Fruit fly (Drosophila melanogaster) whole organism, embryonic: ENCODE data around the gene Tomosyn.

Source experiments
- Abd-B ChIP-seq: fragments of 200-800 bp; sonication (Bioruptor generic); optimal IDR thresholded peaks from 2 replicates; lab custom pipeline; 2018; ENCODE audit warnings: missing biosample characterization, mild to moderate bottlenecking, missing genetic modification characterization, moderate library complexity
- CG11456 ChIP-seq: fragments of 200-800 bp; sonication (Bioruptor generic); IDR thresholded peaks from 3 replicates; pipeline ENCODE4 v1.3.6; 2022; ENCODE audit warnings: missing biosample characterization, missing genetic modification characterization
- CG13296 ChIP-seq: fragments of 200-800 bp; sonication (Bioruptor generic); optimal IDR thresholded peaks from 3 replicates; lab custom pipeline; 2018; ENCODE audit warnings: missing biosample characterization, mild to moderate bottlenecking, missing genetic modification characterization
- CG13624 ChIP-seq: fragments of 200-800 bp; sonication (Bioruptor generic); optimal IDR thresholded peaks from 2 replicates; lab custom pipeline; 2016; ENCODE audit warnings: missing biosample characterization, missing genetic modification characterization
- CG15269 ChIP-seq: fragments of 200-800 bp; sonication (Bioruptor generic); optimal IDR thresholded peaks from 2 replicates; lab custom pipeline; 2018; ENCODE audit warnings: missing biosample characterization, mild to moderate bottlenecking, missing genetic modification characterization, moderate library complexity
- CG16813 ChIP-seq: fragments of 200-800 bp; sonication (Bioruptor generic); IDR thresholded peaks from 3 replicates; pipeline ENCODE4 v1.3.6; 2022; ENCODE audit warnings: missing biosample characterization, missing genetic modification characterization; ENCODE audit not compliant: partially characterized antibody
- CG16815 ChIP-seq: fragments of 200-800 bp; sonication (Bioruptor generic); optimal IDR thresholded peaks from 3 replicates; lab custom pipeline; 2017; ENCODE audit warnings: missing biosample characterization, mild to moderate bottlenecking, missing genetic modification characterization
- CG16863 ChIP-seq: fragments of 200-800 bp; sonication (Bioruptor generic); optimal IDR thresholded peaks from 3 replicates; lab custom pipeline; 2016; ENCODE audit warnings: missing biosample characterization, missing genetic modification characterization
- CG17829 ChIP-seq: fragments of 200-800 bp; optimal IDR thresholded peaks from 2 replicates; lab custom pipeline; 2019; ENCODE audit warnings: missing biosample characterization, mild to moderate bottlenecking, missing genetic modification characterization, moderate library complexity
- CG2199 ChIP-seq: fragments of 200-800 bp; sonication (Bioruptor generic); IDR thresholded peaks from 3 replicates; pipeline ENCODE4 v1.3.6; 2022; ENCODE audit warnings: missing biosample characterization, missing genetic modification characterization
- CG3995 ChIP-seq: fragments of 200-800 bp; sonication (Bioruptor generic); optimal IDR thresholded peaks from 3 replicates; lab custom pipeline; 2016; ENCODE audit warnings: missing biosample characterization, missing genetic modification characterization
- CG4328 ChIP-seq: fragments of 200-800 bp; sonication (Bioruptor generic); optimal IDR thresholded peaks from 3 replicates; lab custom pipeline; 2017; ENCODE audit warnings: missing biosample characterization, missing genetic modification reagents, missing genetic modification characterization
- CG4360 ChIP-seq: fragments of 200-800 bp; sonication (Bioruptor generic); IDR thresholded peaks from 2 replicates; pipeline ENCODE4 v1.3.6; 2022; ENCODE audit warnings: missing biosample characterization, missing genetic modification characterization
- CG4404 ChIP-seq: fragments of 200-800 bp; sonication (Bioruptor generic); IDR thresholded peaks from 2 replicates; pipeline ENCODE4 v1.3.6; 2022; ENCODE audit warnings: missing biosample characterization, missing genetic modification characterization
- CG6689 ChIP-seq: fragments of 200-800 bp; sonication (Bioruptor generic); IDR thresholded peaks from 2 replicates; pipeline ENCODE4 v1.3.6; 2022; ENCODE audit warnings: missing biosample characterization, missing genetic modification characterization
- CG6765 ChIP-seq: fragments of 200-800 bp; sonication (Bioruptor generic); optimal IDR thresholded peaks from 3 replicates; lab custom pipeline; 2017; ENCODE audit warnings: missing biosample characterization, mild to moderate bottlenecking, missing genetic modification characterization
- CG6854 ChIP-seq: fragments of 200-800 bp; sonication (Bioruptor generic); optimal IDR thresholded peaks from 3 replicates; lab custom pipeline; 2017; ENCODE audit warnings: missing biosample characterization, mild to moderate bottlenecking, missing genetic modification characterization
- CG7987 ChIP-seq: fragments of 200-800 bp; sonication (Bioruptor generic); optimal IDR thresholded peaks from 2 replicates; lab custom pipeline; 2018; ENCODE audit warnings: missing biosample characterization, mild to moderate bottlenecking, missing genetic modification characterization, moderate library complexity
- CG9932 ChIP-seq: fragments of 200-800 bp; sonication (Bioruptor generic); IDR thresholded peaks from 2 replicates; pipeline ENCODE4 v1.3.6; 2022; ENCODE audit warnings: missing biosample characterization, missing genetic modification characterization
- CrebB ChIP-seq: fragments of 200-800 bp; sonication (Bioruptor generic); optimal IDR thresholded peaks from 3 replicates; lab custom pipeline; 2018; ENCODE audit warnings: missing biosample characterization, mild to moderate bottlenecking, missing genetic modification characterization
- D ChIP-seq, 2 experiments: fragments of 200-800 bp in 1 of 2; fragments of >200 bp in 1 of 2; sonication (Bioruptor generic) in 1 of 2; optimal IDR thresholded peaks; 2 replicates in 1 of 2; 3 replicates in 1 of 2; lab custom pipeline; 2017; ENCODE audit warnings: mild to moderate bottlenecking in 1 of 2, missing biosample characterization in 1 of 2, missing genetic modification characterization in 1 of 2, missing genetic modification reagents in 1 of 2
- E2f2 ChIP-seq: fragments of 200-800 bp; sonication (Bioruptor generic); IDR thresholded peaks from 2 replicates; pipeline ENCODE4 v1.3.6; 2022; ENCODE audit warnings: missing biosample characterization, missing genetic modification characterization
- HHEX ChIP-seq: fragments of 200-800 bp; sonication (Bioruptor generic); optimal IDR thresholded peaks from 3 replicates; lab custom pipeline; 2017; ENCODE audit warnings: missing biosample characterization, mild to moderate bottlenecking, missing genetic modification characterization, missing genetic modification reagents
- HmgZ ChIP-seq: fragments of 200-800 bp; sonication (Bioruptor generic); optimal IDR thresholded peaks from 2 replicates; lab custom pipeline; 2018; ENCODE audit warnings: missing biosample characterization, mild to moderate bottlenecking, missing genetic modification characterization
- Lpt ChIP-seq: fragments of >200 bp; optimal IDR thresholded peaks from 2 replicates; lab custom pipeline; 2018; ENCODE audit warnings: missing biosample characterization, missing genetic modification characterization
- Mes4 ChIP-seq: fragments of 200-800 bp; sonication (Bioruptor generic); optimal IDR thresholded peaks from 2 replicates; lab custom pipeline; 2016; ENCODE audit warnings: missing biosample characterization, missing genetic modification characterization
- Nf-YA ChIP-seq: fragments of 200-800 bp; sonication (Bioruptor generic); IDR thresholded peaks from 2 replicates; pipeline ENCODE4 v1.3.6; 2022; ENCODE audit warnings: missing biosample characterization, missing genetic modification characterization
- Stat92E ChIP-seq, 3 experiments: fragments of >200 bp in 2 of 3; fragments of 200-800 bp in 1 of 3; sonication (Bioruptor generic) in 1 of 3; optimal IDR thresholded peaks; 2 replicates each; lab custom pipeline; 2017 to 2019; ENCODE audit warnings: missing biosample characterization in 3 of 3, missing genetic modification characterization in 3 of 3, mild to moderate bottlenecking in 1 of 3, moderate library complexity in 1 of 3
- Vsx1 ChIP-seq: fragments of 200-800 bp; sonication (Bioruptor generic); optimal IDR thresholded peaks from 2 replicates; lab custom pipeline; 2017; ENCODE audit warnings: missing biosample characterization, mild to moderate bottlenecking, missing genetic modification characterization, missing genetic modification reagents
- al ChIP-seq: fragments of 200-800 bp; sonication (Bioruptor generic); IDR thresholded peaks from 2 replicates; pipeline ENCODE4 v1.3.6; 2022; ENCODE audit warnings: missing biosample characterization, missing genetic modification characterization
- bcd ChIP-seq: fragments of 200-800 bp; sonication (Bioruptor generic); optimal IDR thresholded peaks from 2 replicates; lab custom pipeline; 2017; ENCODE audit warnings: missing biosample characterization, mild to moderate bottlenecking, missing genetic modification characterization
- br ChIP-seq: fragments of >200 bp; optimal IDR thresholded peaks from 2 replicates; lab custom pipeline; 2017
- croc ChIP-seq: fragments of 200-800 bp; sonication (Bioruptor generic); conservative IDR thresholded peaks from 3 replicates; pipeline ENCODE4 v1.3.6; 2022; ENCODE audit warnings: missing biosample characterization, missing genetic modification characterization
- da ChIP-seq: fragments of 200-800 bp; sonication (Bioruptor generic); optimal IDR thresholded peaks from 2 replicates; lab custom pipeline; 2016; ENCODE audit warnings: missing biosample characterization, missing genetic modification characterization
- gce ChIP-seq: fragments of 200-800 bp; sonication (Bioruptor generic); IDR thresholded peaks from 3 replicates; pipeline ENCODE4 v1.3.6; 2022; ENCODE audit warnings: missing biosample characterization, missing genetic modification characterization
- gem ChIP-seq: fragments of 200-800 bp; sonication (Bioruptor generic); optimal IDR thresholded peaks from 2 replicates; lab custom pipeline; 2019; ENCODE audit warnings: missing biosample characterization, mild to moderate bottlenecking, missing genetic modification characterization, moderate library complexity
- gro ChIP-seq: fragments of 200-800 bp; sonication (Bioruptor generic); optimal IDR thresholded peaks from 2 replicates; lab custom pipeline; 2016; ENCODE audit warnings: missing biosample characterization, missing genetic modification characterization
- kay ChIP-seq: fragments of 200-800 bp; sonication (Bioruptor generic); optimal IDR thresholded peaks from 2 replicates; lab custom pipeline; 2016; ENCODE audit warnings: missing biosample characterization, missing genetic modification characterization
- knrl ChIP-seq: fragments of 200-800 bp; sonication (Bioruptor generic); IDR thresholded peaks from 3 replicates; pipeline ENCODE4 v1.3.6; 2022; ENCODE audit warnings: missing biosample characterization, missing genetic modification characterization; ENCODE audit not compliant: partially characterized antibody
- lov ChIP-seq, 2 experiments: fragments of 200-800 bp in 1 of 2; fragments of >200 bp in 1 of 2; sonication (Bioruptor generic) in 1 of 2; IDR thresholded peaks in 1 of 2; optimal IDR thresholded peaks in 1 of 2; 2 replicates in 1 of 2; 3 replicates in 1 of 2; pipeline versions ENCODE4 v1.3.6 to Lab custom; 2017 to 2022; ENCODE audit warnings: missing biosample characterization in 1 of 2, missing genetic modification characterization in 1 of 2
- peb ChIP-seq: fragments of 200-800 bp; sonication (Bioruptor generic); IDR thresholded peaks from 2 replicates; pipeline ENCODE4 v1.3.6; 2022; ENCODE audit warnings: missing biosample characterization, missing genetic modification characterization
- pita ChIP-seq: fragments of 200-800 bp; sonication (Bioruptor generic); optimal IDR thresholded peaks from 2 replicates; lab custom pipeline; 2017; ENCODE audit warnings: missing biosample characterization, mild to moderate bottlenecking, missing genetic modification characterization
- pzg ChIP-seq: fragments of 200-800 bp; sonication (Bioruptor generic); optimal IDR thresholded peaks from 3 replicates; lab custom pipeline; 2018; ENCODE audit warnings: missing biosample characterization, mild to moderate bottlenecking, missing genetic modification characterization, moderate library complexity
- ranshi ChIP-seq: fragments of 200-800 bp; sonication (Bioruptor generic); IDR thresholded peaks from 2 replicates; pipeline ENCODE4 v1.3.6; 2022; ENCODE audit warnings: missing biosample characterization, missing genetic modification characterization
- row ChIP-seq: fragments of 200-800 bp; sonication (Bioruptor generic); IDR thresholded peaks from 3 replicates; pipeline ENCODE4 v1.3.6; 2022; ENCODE audit warnings: missing biosample characterization, missing genetic modification characterization
- run ChIP-seq: fragments of 200-800 bp; sonication (Bioruptor generic); optimal IDR thresholded peaks from 3 replicates; lab custom pipeline; 2018; ENCODE audit warnings: missing biosample characterization, mild to moderate bottlenecking, missing genetic modification characterization
- sc ChIP-seq, 3 experiments: fragments of >200 bp in 2 of 3; fragments of 200-800 bp in 1 of 3; sonication (Bioruptor generic) in 1 of 3; optimal IDR thresholded peaks; 2 replicates in 2 of 3; 3 replicates in 1 of 3; lab custom pipeline; 2017; ENCODE audit warnings: mild to moderate bottlenecking in 1 of 3, missing biosample characterization in 1 of 3, missing genetic modification characterization in 1 of 3, missing genetic modification reagents in 1 of 3
- sr ChIP-seq: fragments of 200-800 bp; sonication (Bioruptor generic); IDR thresholded peaks from 3 replicates; pipeline ENCODE4 v1.3.6; 2022; ENCODE audit warnings: missing biosample characterization, missing genetic modification characterization
- zfh2 ChIP-seq: fragments of 200-800 bp; sonication (Bioruptor generic); optimal IDR thresholded peaks from 2 replicates; lab custom pipeline; 2016; ENCODE audit warnings: missing biosample characterization, missing genetic modification characterization

Gene Tomosyn

DNA sequence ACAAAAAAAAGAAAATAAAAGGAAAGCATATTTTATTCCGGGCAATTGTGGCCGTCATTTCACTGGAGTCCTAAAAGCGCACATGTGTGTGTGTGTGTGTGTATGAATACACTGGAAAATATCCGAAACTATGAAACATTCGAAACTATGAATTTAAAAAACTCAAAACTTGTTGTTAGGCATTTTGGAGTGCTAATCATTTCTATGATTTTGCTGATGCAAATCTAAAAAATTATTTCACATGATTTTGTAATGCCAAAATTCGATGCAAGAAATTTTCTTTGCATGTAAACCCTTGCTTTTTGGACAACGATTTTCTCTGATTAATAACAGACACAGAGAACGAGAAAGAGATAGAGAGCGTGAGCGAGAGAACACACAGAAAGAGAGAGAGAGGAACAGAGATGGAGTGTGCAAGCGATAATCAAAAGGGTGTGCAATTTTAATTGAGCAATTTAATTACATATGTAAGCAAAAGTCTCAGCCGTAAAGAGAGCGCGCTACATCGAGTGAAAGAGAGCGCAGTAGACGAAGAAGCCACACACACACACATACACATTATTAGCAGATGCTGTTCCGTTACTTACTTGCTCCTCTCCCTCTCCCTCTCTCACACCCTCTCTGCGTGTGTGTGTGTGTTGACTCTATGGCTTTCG lies 67.8 kb downstream of the Tomosyn start (continued):
- TF ChIP-seq run (tag; lab: Kevin White, UChicago): no peak
- TF ChIP-seq CG13296: peak; percentile 31
- TF ChIP-seq CG17829 (tag; lab: Kevin White, UChicago): peak; percentile 39
- no peak for TF ChIP-seq D (optimal IDR thresholded peaks at IDR 0.05; lab: Kevin White, UChicago)
- no peak for TF ChIP-seq D (GFP tag; optimal IDR thresholded peaks at IDR 0.05; lab: Kevin White, UChicago)
- TF ChIP-seq CrebB: no peak
- no peak for TF ChIP-seq Nf-YA
- TF ChIP-seq br (lab: Kevin White, UChicago): no peak
- no peak for TF ChIP-seq CG6854 (GFP tag; lab: Kevin White, UChicago)
- no peak for TF ChIP-seq gro
- TF ChIP-seq CG3995 (GFP tag; lab: Kevin White, UChicago): no peak
- no peak for TF ChIP-seq HHEX
- TF ChIP-seq CG2199 (GFP tag; lab: Robert Waterston, UW): no peak
- no peak for TF ChIP-seq CG9932 (GFP tag; lab: Robert Waterston, UW)
- no peak for TF ChIP-seq sc (optimal IDR thresholded peaks at IDR 0.05; lab: Kevin White, UChicago)
- no peak for TF ChIP-seq sc (GFP tag; optimal IDR thresholded peaks at IDR 0.05; lab: Kevin White, UChicago)
- TF ChIP-seq gem (tag; lab: Kevin White, UChicago): peak; percentile 65
- no peak for TF ChIP-seq zfh2 (GFP tag; lab: Kevin White, UChicago)
- peak; percentile 24 for TF ChIP-seq bcd (GFP tag; lab: Kevin White, UChicago)
- TF ChIP-seq kay (GFP tag; lab: Kevin White, UChicago): no peak
- no peak for TF ChIP-seq CG4328 (GFP tag; lab: Kevin White, UChicago)
- TF ChIP-seq knrl: no peak
- no peak for TF ChIP-seq da (GFP tag; lab: Kevin White, UChicago)
- no peak for TF ChIP-seq Mes4
- TF ChIP-seq lov (optimal IDR thresholded peaks at IDR 0.05; lab: Kevin White, UChicago): no peak
- TF ChIP-seq lov (GFP tag; IDR thresholded peaks at IDR 0.05; lab: Robert Waterston, UW): 0 out of 3 replicates have a peak, but pooled peaks have one; percentile 12
- peak; percentile 77 for TF ChIP-seq row (GFP tag; lab: Robert Waterston, UW)
- TF ChIP-seq Abd-B (GFP tag; lab: Kevin White, UChicago): peak; percentile 11
- TF ChIP-seq Stat92E (GFP tag; optimal IDR thresholded peaks at IDR 0.05; lab: Kevin White, UChicago): no peak
- TF ChIP-seq CG15269 (tag; lab: Kevin White, UChicago): peak; percentile 32
- TF ChIP-seq CG13624 (GFP tag; lab: Kevin White, UChicago): peak; percentile 30
- no peak for TF ChIP-seq pzg (GFP tag; lab: Kevin White, UChicago)
- no peak for TF ChIP-seq al (GFP tag; lab: Robert Waterston, UW)
- TF ChIP-seq sr (GFP tag; lab: Robert Waterston, UW): no peak
- TF ChIP-seq Vsx1 (GFP tag; lab: Kevin White, UChicago): no peak
- TF ChIP-seq CG4404: no peak
- TF ChIP-seq pita (GFP tag; lab: Kevin White, UChicago): no peak
- no peak for TF ChIP-seq peb
- TF ChIP-seq E2f2 (GFP tag; lab: Robert Waterston, UW): no peak
- no peak for TF ChIP-seq CG7987 (GFP tag; lab: Kevin White, UChicago)
- TF ChIP-seq CG6689 (GFP tag; lab: Robert Waterston, UW): peak; percentile 44
- no peak for TF ChIP-seq Lpt (GFP tag; lab: Kevin White, UChicago)
- TF ChIP-seq CG4360 (GFP tag; lab: Robert Waterston, UW): no peak
- TF ChIP-seq CG16813 (GFP tag; lab: Robert Waterston, UW): no peak
- no peak for TF ChIP-seq CG6765
- peak; percentile 7 for TF ChIP-seq HmgZ
- no peak for TF ChIP-seq croc (GFP tag; lab: Robert Waterston, UW)
- TF ChIP-seq CG16863 (GFP tag; lab: Kevin White, UChicago): no peak
- TF ChIP-seq CG16815 (GFP tag; lab: Kevin White, UChicago): peak; percentile 9
- TF ChIP-seq CG11456 (GFP tag; lab: Robert Waterston, UW): no peak
- TF ChIP-seq ranshi: 0 out of 2 replicates have a peak, but pooled peaks have one; percentile 41
- TF ChIP-seq gce (GFP tag; lab: Robert Waterston, UW): no peak
